Worm (Caenorhabditis elegans) whole organism, early embryonic: ENCODE data around the gene Y32H12A.7.

Source experiments
- B0310.2 ChIP-seq: sonication (generic microtip); optimal IDR thresholded peaks from 2 replicates; lab custom pipeline; 2016; ENCODE audit warnings: mild to moderate bottlenecking, missing genetic modification characterization, missing compliant biosample characterization
- F13C5.2 ChIP-seq: sonication (generic microtip); optimal IDR thresholded peaks from 2 replicates; lab custom pipeline; 2017; ENCODE audit warnings: mild to moderate bottlenecking, missing genetic modification characterization, inconsistent platforms, missing compliant biosample characterization
- aly-1 ChIP-seq: sonication (generic microtip); optimal IDR thresholded peaks from 2 replicates; lab custom pipeline; 2016; ENCODE audit warnings: missing genetic modification characterization, missing compliant biosample characterization
- ama-1 ChIP-seq: fragments of 150-350 bp; optimal IDR thresholded peaks from 2 replicates; lab custom pipeline; 2014
- ceh-13 ChIP-seq: fragments of 200-800 bp; sonication (Bioruptor generic); optimal IDR thresholded peaks from 2 replicates; lab custom pipeline; 2018; ENCODE audit warnings: mild to moderate bottlenecking, missing genetic modification characterization, missing compliant biosample characterization
- ceh-36 ChIP-seq: sonication (generic microtip); optimal IDR thresholded peaks from 2 replicates; lab custom pipeline; 2016; ENCODE audit warnings: missing genetic modification characterization, inconsistent platforms, missing compliant biosample characterization
- ets-7 ChIP-seq: sonication (generic microtip); optimal IDR thresholded peaks from 2 replicates; lab custom pipeline; 2016; ENCODE audit warnings: missing genotype, missing genetic modification characterization, missing compliant biosample characterization
- flt-1 ChIP-seq: fragments of 200-800 bp; sonication (Bioruptor generic); IDR thresholded peaks from 2 replicates; pipeline ENCODE4 v1.3.6; 2022; ENCODE audit warnings: missing genetic modification characterization, missing compliant biosample characterization
- hmbx-1 ChIP-seq: sonication (generic microtip); optimal IDR thresholded peaks from 2 replicates; lab custom pipeline; 2016; ENCODE audit warnings: mild to moderate bottlenecking, missing genetic modification characterization, missing compliant biosample characterization
- hmg-4 ChIP-seq: fragments of 200-800 bp; sonication (Bioruptor generic); optimal IDR thresholded peaks from 2 replicates; lab custom pipeline; 2018; ENCODE audit warnings: mild to moderate bottlenecking, missing genetic modification characterization, missing compliant biosample characterization
- hnd-1 ChIP-seq: sonication (generic microtip); optimal IDR thresholded peaks from 2 replicates; lab custom pipeline; 2016; ENCODE audit warnings: missing genetic modification characterization, missing compliant biosample characterization
- pes-1 ChIP-seq: fragments of 200-800 bp; sonication (Bioruptor generic); IDR thresholded peaks from 2 replicates; pipeline ENCODE4 v1.3.6; 2022; ENCODE audit warnings: missing genetic modification reagents, missing genetic modification characterization, missing compliant biosample characterization
- scrt-1 ChIP-seq: fragments of 200-800 bp; sonication (Bioruptor generic); IDR thresholded peaks from 2 replicates; pipeline ENCODE4 v1.3.6; 2022; ENCODE audit warnings: missing genetic modification characterization, missing compliant biosample characterization
- sea-1 ChIP-seq: fragments of 200-800 bp; sonication (Bioruptor generic); conservative IDR thresholded peaks from 2 replicates; pipeline ENCODE4 v1.3.6; 2022; ENCODE audit warnings: missing genetic modification characterization, missing compliant biosample characterization
- tbx-11 ChIP-seq: fragments of 200-800 bp; sonication (Bioruptor generic); IDR thresholded peaks from 2 replicates; pipeline ENCODE4 v1.3.6; 2022; ENCODE audit warnings: missing genetic modification characterization, missing compliant biosample characterization
- tbx-37 ChIP-seq: fragments of 200-800 bp; sonication (Bioruptor generic); conservative IDR thresholded peaks from 2 replicates; pipeline ENCODE4 v1.3.6; 2022; ENCODE audit warnings: missing genetic modification reagents, missing genetic modification characterization, missing compliant biosample characterization
- tra-4 ChIP-seq: sonication (generic microtip); optimal IDR thresholded peaks from 2 replicates; lab custom pipeline; 2017; ENCODE audit warnings: missing genetic modification characterization, missing compliant biosample characterization

Y32H12A.7 gene

DNA sequence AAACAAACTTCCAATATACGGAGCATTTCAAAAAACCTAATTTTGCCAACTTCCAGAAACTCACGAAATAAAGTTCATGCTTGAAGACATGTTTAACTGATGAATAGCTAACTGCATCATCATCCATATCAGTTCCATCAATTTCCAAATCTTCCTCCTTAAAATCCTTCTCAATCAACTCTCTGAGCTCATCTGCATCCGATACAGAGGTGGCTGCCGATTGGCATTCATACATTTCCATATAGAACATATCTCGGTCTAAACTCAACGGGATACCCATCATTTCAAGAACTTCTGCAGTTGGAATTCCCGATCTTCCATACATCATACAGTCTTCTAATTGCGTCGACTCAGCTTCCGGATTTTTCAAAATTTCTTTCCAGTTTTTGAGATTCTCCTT, 4.2 kb upstream of the Y32H12A.7 start:
- TF ChIP-seq hmbx-1 (tag; lab: Kevin White, UChicago): no peak
- TF ChIP-seq B0310.2 (tag; lab: Kevin White, UChicago): no peak
- TF ChIP-seq tra-4 (tag; lab: Kevin White, UChicago): no peak
- no peak for TF ChIP-seq flt-1 (GFP tag; lab: Robert Waterston, UW)
- TF ChIP-seq F13C5.2 (tag; lab: Kevin White, UChicago): no peak
- TF ChIP-seq ceh-13 (GFP tag; lab: Kevin White, UChicago): no peak
- TF ChIP-seq aly-1 (tag; lab: Kevin White, UChicago): no peak
- no peak for TF ChIP-seq hnd-1 (tag; lab: Kevin White, UChicago)
- TF ChIP-seq ceh-36: no peak
- TF ChIP-seq pes-1 (GFP tag; lab: Robert Waterston, UW): no peak
- TF ChIP-seq hmg-4 (GFP tag; lab: Kevin White, UChicago): no peak
- no peak for TF ChIP-seq tbx-11 (GFP tag; lab: Robert Waterston, UW)
- TF ChIP-seq ets-7 (tag; lab: Kevin White, UChicago): no peak

DNA sequence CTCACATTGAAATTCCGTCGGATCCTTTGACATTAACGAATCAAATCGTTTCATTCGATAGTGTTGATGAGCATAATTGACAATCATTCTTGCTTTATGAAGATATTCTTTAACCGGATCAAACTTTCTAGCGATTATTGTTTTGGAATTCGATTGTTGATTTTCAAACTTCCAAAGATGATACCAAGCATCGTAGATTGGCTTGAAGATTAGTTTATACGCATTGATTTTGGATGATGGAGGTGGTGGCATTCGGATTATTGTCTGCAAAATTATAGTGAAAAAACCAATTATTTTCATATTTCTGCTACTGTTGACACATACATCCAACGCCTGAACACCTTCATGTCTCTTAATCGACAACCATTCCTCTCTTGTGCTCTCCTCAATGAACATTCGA, 2.9 kb upstream of the Y32H12A.7 start:
- TF ChIP-seq F13C5.2 (tag; lab: Kevin White, UChicago): no peak
- TF ChIP-seq aly-1 (tag; lab: Kevin White, UChicago): no peak

DNA sequence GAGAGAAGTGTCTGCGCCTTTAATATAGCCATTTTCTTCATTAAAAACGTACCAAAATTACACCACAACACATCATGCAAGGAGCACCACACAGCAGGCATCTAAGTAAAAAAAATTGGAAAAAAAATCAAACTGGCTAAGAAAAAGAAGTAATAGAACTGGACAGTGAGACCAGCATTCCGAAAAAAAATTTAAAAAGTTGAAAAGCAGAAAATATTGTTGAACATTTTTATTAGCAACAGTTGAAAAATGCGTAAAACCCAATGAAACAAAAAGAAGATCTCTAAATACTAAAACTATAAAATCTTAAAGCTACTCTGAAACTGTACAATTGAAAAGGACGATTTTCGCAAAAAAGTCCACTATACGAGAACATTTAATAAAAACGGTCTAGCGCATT, 3.1 kb downstream of the Y32H12A.7 start, which contains the start of gene Y32H12A.6:
Gene Y32H12A.6, minus strand, starts transcription at position 101 of the 400 bp plus-strand sequence.
- TF ChIP-seq aly-1 (tag; lab: Kevin White, UChicago) (no peak), hmbx-1 (tag; lab: Kevin White, UChicago) (no peak), ets-7 (tag; lab: Kevin White, UChicago) (no peak), ceh-13 (GFP tag; lab: Kevin White, UChicago) (no peak), ceh-36 (no peak), hmg-4 (GFP tag; lab: Kevin White, UChicago) (no peak), tbx-11 (GFP tag; lab: Robert Waterston, UW) (no peak), hnd-1 (tag; lab: Kevin White, UChicago) (no peak)

DNA sequence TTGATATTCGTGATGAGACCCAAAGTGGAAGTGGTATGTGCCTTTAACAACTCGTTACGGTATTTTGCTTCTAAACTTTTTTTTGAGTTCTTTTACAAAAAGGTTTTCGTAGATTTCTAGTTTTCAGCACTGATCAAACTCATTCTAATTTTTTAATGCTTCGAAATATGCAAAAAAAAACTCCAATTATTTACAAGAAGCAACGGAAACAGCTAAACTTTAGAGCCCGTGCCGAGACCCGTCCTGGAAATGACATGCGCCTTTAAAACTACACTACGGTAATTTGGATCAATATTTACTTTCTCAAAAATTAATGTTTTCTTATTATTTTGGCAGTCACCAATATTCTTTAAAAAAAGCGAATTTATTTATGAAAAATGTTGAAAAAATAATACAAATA, 4.7 kb downstream of the Y32H12A.7 start:
- TF ChIP-seq ceh-36 (no peak), ceh-13 (GFP tag; lab: Kevin White, UChicago) (no peak), ama-1 (lab: Kevin White, UChicago) (no peak), hmg-4 (GFP tag; lab: Kevin White, UChicago) (no peak), hmbx-1 (tag; lab: Kevin White, UChicago) (no peak), F13C5.2 (tag; lab: Kevin White, UChicago) (no peak), sea-1 (GFP tag; lab: Robert Waterston, UW) (no peak), pes-1 (GFP tag; lab: Robert Waterston, UW) (no peak), flt-1 (GFP tag; lab: Robert Waterston, UW) (no peak), scrt-1 (no peak), tbx-37 (GFP tag; lab: Robert Waterston, UW) (no peak), hnd-1 (tag; lab: Kevin White, UChicago) (no peak), tbx-11 (GFP tag; lab: Robert Waterston, UW) (no peak), B0310.2 (tag; lab: Kevin White, UChicago) (no peak), aly-1 (tag; lab: Kevin White, UChicago) (no peak)

DNA sequence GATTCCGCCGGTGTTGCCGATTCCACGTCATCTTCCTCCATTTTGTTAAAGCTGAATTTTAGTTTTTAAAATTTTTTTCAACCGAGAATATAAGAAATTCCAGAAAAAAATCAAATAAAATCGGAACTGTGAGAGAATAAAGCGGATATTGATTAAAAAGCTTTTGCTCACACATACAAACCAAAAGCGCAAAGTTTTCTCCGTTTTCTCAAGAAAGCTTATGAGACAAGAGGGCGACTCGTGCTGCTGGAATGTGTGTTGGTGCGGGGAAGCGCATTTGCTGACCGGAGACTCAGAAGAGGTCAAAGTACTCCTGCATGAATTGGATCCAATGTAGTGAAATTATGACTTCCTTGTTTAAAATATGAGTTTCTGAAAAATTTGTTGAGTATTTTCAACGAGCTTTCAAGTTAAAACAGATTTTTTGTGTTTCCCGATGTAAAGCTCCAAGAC, 5.3 kb downstream of the Y32H12A.7 start, which contains the start of gene paqr-2:
Gene paqr-2, minus strand, starts transcription at position 51 of the 453 bp plus-strand sequence.
- TF ChIP-seq F13C5.2 (tag; lab: Kevin White, UChicago) (no peak), scrt-1 (no peak), aly-1 (tag; lab: Kevin White, UChicago) (no peak), hmg-4 (GFP tag; lab: Kevin White, UChicago) (peak; percentile 18), hmbx-1 (tag; lab: Kevin White, UChicago) (no peak), tbx-37 (GFP tag; lab: Robert Waterston, UW) (no peak), B0310.2 (tag; lab: Kevin White, UChicago) (no peak)

DNA sequence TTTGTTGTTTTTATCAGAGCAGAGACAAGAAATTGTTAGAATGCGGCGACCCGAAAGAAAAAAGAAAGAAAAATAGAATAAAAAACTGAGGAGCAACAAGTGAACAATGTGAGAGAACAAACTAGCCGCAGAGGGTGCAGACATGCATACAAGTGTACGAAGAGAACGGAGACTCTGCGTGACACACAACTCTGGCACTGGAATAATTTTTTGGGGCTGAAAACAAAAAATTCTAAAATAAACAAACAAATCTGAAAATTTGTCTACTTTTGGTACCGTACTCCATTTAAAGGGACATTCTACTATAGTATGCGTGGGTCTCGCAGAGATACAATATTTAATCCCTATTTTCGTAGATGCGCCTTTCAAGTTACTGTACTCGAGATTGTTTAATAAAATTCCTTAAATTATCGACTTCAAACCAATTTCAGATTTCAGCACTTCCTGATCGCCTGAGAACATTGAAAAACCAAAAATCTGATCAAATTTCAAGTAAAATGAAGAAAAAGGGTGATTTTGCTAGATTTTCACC, 10.1 kb downstream of the Y32H12A.7 start:
- TF ChIP-seq tbx-11 (GFP tag; lab: Robert Waterston, UW) (no peak), F13C5.2 (tag; lab: Kevin White, UChicago) (no peak), pes-1 (GFP tag; lab: Robert Waterston, UW) (no peak), tra-4 (tag; lab: Kevin White, UChicago) (no peak), scrt-1 (no peak), ama-1 (lab: Kevin White, UChicago) (no peak), aly-1 (tag; lab: Kevin White, UChicago) (no peak), sea-1 (GFP tag; lab: Robert Waterston, UW) (no peak), tbx-37 (GFP tag; lab: Robert Waterston, UW) (no peak), hmbx-1 (tag; lab: Kevin White, UChicago) (no peak), ceh-36 (no peak), flt-1 (GFP tag; lab: Robert Waterston, UW) (no peak), hmg-4 (GFP tag; lab: Kevin White, UChicago) (no peak), hnd-1 (tag; lab: Kevin White, UChicago) (no peak), ets-7 (tag; lab: Kevin White, UChicago) (no peak), B0310.2 (tag; lab: Kevin White, UChicago) (no peak), ceh-13 (GFP tag; lab: Kevin White, UChicago) (no peak)

DNA sequence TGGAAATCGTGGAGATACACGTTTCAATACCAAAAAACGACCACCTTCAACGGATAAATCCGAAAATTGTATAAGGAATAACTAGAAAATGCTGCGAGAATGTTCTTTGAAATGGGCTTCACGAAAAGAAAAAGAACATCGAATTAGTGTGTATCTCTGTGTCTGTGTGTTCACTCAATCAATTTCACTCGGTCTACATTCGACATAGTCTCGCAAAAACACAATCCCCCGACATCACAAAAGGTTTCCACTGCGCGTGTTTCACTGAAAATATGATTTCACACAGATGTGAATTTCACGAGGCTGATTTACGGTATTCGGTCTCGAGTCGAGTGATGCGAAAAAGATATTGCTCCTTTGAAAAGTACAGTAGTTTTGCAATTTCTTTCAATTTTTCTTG, 11.5 kb downstream of the Y32H12A.7 start:
- TF ChIP-seq tbx-37 (GFP tag; lab: Robert Waterston, UW): no peak
- TF ChIP-seq flt-1 (GFP tag; lab: Robert Waterston, UW): no peak
- TF ChIP-seq pes-1 (GFP tag; lab: Robert Waterston, UW): no peak
- no peak for TF ChIP-seq ceh-36
- TF ChIP-seq ama-1 (lab: Kevin White, UChicago): no peak
- TF ChIP-seq hnd-1 (tag; lab: Kevin White, UChicago): no peak
- no peak for TF ChIP-seq tra-4 (tag; lab: Kevin White, UChicago)
- no peak for TF ChIP-seq tbx-11 (GFP tag; lab: Robert Waterston, UW)
- TF ChIP-seq aly-1 (tag; lab: Kevin White, UChicago): no peak
- TF ChIP-seq hmbx-1 (tag; lab: Kevin White, UChicago): no peak
- no peak for TF ChIP-seq ceh-13 (GFP tag; lab: Kevin White, UChicago)
- no peak for TF ChIP-seq hmg-4 (GFP tag; lab: Kevin White, UChicago)
- TF ChIP-seq B0310.2 (tag; lab: Kevin White, UChicago): no peak
